Fruit fly (Drosophila melanogaster): ENCODE measurements around the gene CG43115.

The CG43115 gene

dm6 chrX:6024638-6025037 is 41.6 kb downstream of the CG43115 start (continued):
- TF ChIP-seq CG32006 (GFP tag; optimal IDR thresholded peaks at IDR 0.05) (no peak), topi (GFP tag; optimal IDR thresholded peaks at IDR 0.05) (peak; percentile 73), CG6163 (GFP tag; IDR thresholded peaks at IDR 0.05) (peak; percentile 57; the same call in 2 of the 3 replicates), Lpt (GFP tag; optimal IDR thresholded peaks at IDR 0.05) (no peak), CG8319 (GFP tag; optimal IDR thresholded peaks at IDR 0.05) (peak; percentile 36), CG10631 (GFP tag; optimal IDR thresholded peaks at IDR 0.05) (peak; percentile 57), CG8632 (GFP tag; optimal IDR thresholded peaks at IDR 0.05) (peak; percentile 59), Eip78C (GFP tag) (peak; percentile 87), achi (GFP tag; optimal IDR thresholded peaks at IDR 0.05) (peak; percentile 52), eg (GFP tag; IDR thresholded peaks at IDR 0.05) (no peak), CG4318 (GFP tag; optimal IDR thresholded peaks at IDR 0.05) (no peak), Sox14 (GFP tag; optimal IDR thresholded peaks at IDR 0.05) (peak; percentile 35), Met (GFP tag; optimal IDR thresholded peaks at IDR 0.05) (peak; percentile 80), CG6854 (GFP tag; optimal IDR thresholded peaks at IDR 0.05) (peak; percentile 73), dsx (GFP tag; optimal IDR thresholded peaks at IDR 0.05; ENCODE audit: poor library complexity, severe bottlenecking) (peak; percentile 55), Gug (GFP tag; IDR thresholded peaks at IDR 0.05) (no peak), Sox102F (GFP tag; optimal IDR thresholded peaks at IDR 0.05) (peak; percentile 70), Eip75B (GFP tag; optimal IDR thresholded peaks at IDR 0.05) (peak; percentile 44), esn (GFP tag; optimal IDR thresholded peaks at IDR 0.05) (peak; percentile 74)

DNA sequence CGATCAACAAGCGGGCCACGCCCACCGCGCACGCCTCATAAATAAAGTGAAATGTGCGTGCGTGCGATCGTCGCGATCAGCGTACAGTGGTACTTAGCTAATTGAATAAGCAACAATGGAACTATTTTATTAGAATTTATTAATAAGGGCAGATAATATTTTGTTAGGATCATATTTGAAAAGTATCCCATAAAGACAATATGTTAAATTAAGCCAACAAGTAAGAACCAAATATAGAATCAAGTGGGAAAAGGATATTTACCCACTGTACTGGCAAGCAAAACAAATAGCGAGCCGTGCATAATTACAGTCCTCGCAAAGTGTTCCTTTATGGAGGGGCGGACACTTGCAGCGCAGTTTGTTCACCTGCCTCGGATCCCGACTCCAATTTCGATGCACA is 44.1 kb downstream of the CG43115 start:
- peak; percentile 43 for TF ChIP-seq CG1621 (tag; optimal IDR thresholded peaks at IDR 0.05)
- TF ChIP-seq Sox14 (GFP tag; optimal IDR thresholded peaks at IDR 0.05) = peak; percentile 63
- peak; percentile 72 for TF ChIP-seq lz (GFP tag; optimal IDR thresholded peaks at IDR 0.05)
- peak; percentile 22 for TF ChIP-seq CG7368 (GFP tag; optimal IDR thresholded peaks at IDR 0.05)
- TF ChIP-seq Sox102F (GFP tag; optimal IDR thresholded peaks at IDR 0.05) = peak; percentile 65
- 0 out of 2 replicates have a peak, but pooled peaks have one; percentile 10 for TF ChIP-seq Gug (GFP tag; IDR thresholded peaks at IDR 0.05)
- TF ChIP-seq fkh (GFP tag; optimal IDR thresholded peaks at IDR 0.05) = no peak
- 0 out of 3 replicates have a peak, but pooled peaks have one; percentile 27 for TF ChIP-seq eg (GFP tag; IDR thresholded peaks at IDR 0.05)
- TF ChIP-seq CG34406 (GFP tag; optimal IDR thresholded peaks at IDR 0.05) = peak; percentile 60
- no peak for TF ChIP-seq fd85E (GFP tag; optimal IDR thresholded peaks at IDR 0.05)
- TF ChIP-seq CG32006 (GFP tag; optimal IDR thresholded peaks at IDR 0.05) = peak; percentile 58
- peak; percentile 60 for TF ChIP-seq pdm3 (GFP tag; optimal IDR thresholded peaks at IDR 0.05)
- no peak for TF ChIP-seq CG6854 (GFP tag; optimal IDR thresholded peaks at IDR 0.05)
- peak; percentile 90 for TF ChIP-seq Eip78C (GFP tag)
- peak; percentile 90 for TF ChIP-seq svp (GFP tag)
- no peak for TF ChIP-seq CG9139 (GFP tag; optimal IDR thresholded peaks at IDR 0.05)
- peak; percentile 16 for TF ChIP-seq Lpt (GFP tag; optimal IDR thresholded peaks at IDR 0.05)
- TF ChIP-seq CG6276 (GFP tag; optimal IDR thresholded peaks at IDR 0.05) = no peak
- peak; percentile 6 for TF ChIP-seq Blimp-1 (GFP tag; optimal IDR thresholded peaks at IDR 0.05)
- peak; percentile 59 for TF ChIP-seq Eip75B (GFP tag; optimal IDR thresholded peaks at IDR 0.05)
- TF ChIP-seq ss (GFP tag; optimal IDR thresholded peaks at IDR 0.05) = peak; percentile 55 to 90
- peak; percentile 66 for TF ChIP-seq Smox (GFP tag; optimal IDR thresholded peaks at IDR 0.05)
- TF ChIP-seq CG6808 (GFP tag; optimal IDR thresholded peaks at IDR 0.05) = peak; percentile 62
- peak; percentile 6 for TF ChIP-seq net (GFP tag; optimal IDR thresholded peaks at IDR 0.05)
- TF ChIP-seq Hr39 (GFP tag; optimal IDR thresholded peaks at IDR 0.05) = peak; percentile 66
- peak; percentile 10 for TF ChIP-seq CG8319 (GFP tag; optimal IDR thresholded peaks at IDR 0.05)
- TF ChIP-seq CG11902 (GFP tag; optimal IDR thresholded peaks at IDR 0.05) = peak; percentile 31
- no peak for TF ChIP-seq Hr38 (GFP tag; optimal IDR thresholded peaks at IDR 0.05)
- TF ChIP-seq esn (GFP tag; optimal IDR thresholded peaks at IDR 0.05) = peak; percentile 67
- TF ChIP-seq Met (GFP tag; optimal IDR thresholded peaks at IDR 0.05) = peak; percentile 78
- peak; percentile 59 for TF ChIP-seq CG10631 (GFP tag; optimal IDR thresholded peaks at IDR 0.05)
- peak; percentile 33 for TF ChIP-seq vri (GFP tag; optimal IDR thresholded peaks at IDR 0.05)
- peak; percentile 49 for TF ChIP-seq CG10669 (GFP tag; optimal IDR thresholded peaks at IDR 0.05)
- TF ChIP-seq CG15336 (GFP tag; IDR thresholded peaks at IDR 0.05) = peak; percentile 50
- peak; percentile 21 to 34 for TF ChIP-seq salr (GFP tag; optimal IDR thresholded peaks at IDR 0.05)
- TF ChIP-seq CG6163 (GFP tag; IDR thresholded peaks at IDR 0.05) = peak; percentile 63
- TF ChIP-seq Hr4 (GFP tag; optimal IDR thresholded peaks at IDR 0.05) = peak; percentile 34
- peak; percentile 57 for TF ChIP-seq Ets21C (GFP tag; optimal IDR thresholded peaks at IDR 0.05)
- TF ChIP-seq CG11294 (GFP tag; IDR thresholded peaks at IDR 0.05) = no peak
- peak; percentile 57 for TF ChIP-seq achi (GFP tag; optimal IDR thresholded peaks at IDR 0.05)
- no peak for TF ChIP-seq CG4318 (GFP tag; optimal IDR thresholded peaks at IDR 0.05)
- peak; percentile 3 for TF ChIP-seq CG11762 (GFP tag; optimal IDR thresholded peaks at IDR 0.05; ENCODE audit: insufficient read depth)
- TF ChIP-seq CG6792 (GFP tag; optimal IDR thresholded peaks at IDR 0.05) = peak; percentile 62
- peak; percentile 54 for TF ChIP-seq cyc (GFP tag; optimal IDR thresholded peaks at IDR 0.05)
